Worm (Caenorhabditis elegans): ENCODE measurements around the gene glb-4.
A peak's percentile ranks its signal among the peaks of the same experiment; 100 is the strongest.

Gene glb-4

DNA sequence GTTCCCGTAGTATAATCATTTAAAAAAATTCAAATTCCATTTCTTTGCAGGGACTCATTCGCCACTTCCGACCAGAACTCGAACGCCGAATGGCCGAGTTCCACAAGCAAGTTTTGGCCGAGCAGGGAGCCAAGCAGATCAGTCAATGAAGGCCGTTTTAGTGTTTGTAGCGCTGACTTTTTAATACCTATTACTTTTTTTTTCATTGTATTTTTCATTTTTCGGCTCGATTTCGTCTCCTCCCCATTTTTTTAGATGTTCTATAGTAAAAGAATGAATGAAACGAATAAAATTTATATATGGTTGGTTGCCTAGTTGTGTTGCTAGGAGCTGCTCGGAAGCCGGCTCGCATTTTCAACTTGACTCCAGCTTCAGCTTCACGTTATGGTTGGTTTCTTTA lies 11.2 kb downstream of the glb-4 start, which contains the start of gene C09H10.4:
Gene C09H10.4 (plus strand): TSS at position 301 of the 400 bp plus-strand sequence.
- no peak for TF ChIP-seq sptf-1 (tag; optimal IDR thresholded peaks at IDR 0.05)
- TF ChIP-seq nhr-76 (tag; optimal IDR thresholded peaks at IDR 0.05) = no peak
- TF ChIP-seq lsy-2 (tag; optimal IDR thresholded peaks at IDR 0.05) = no peak
- no peak for TF ChIP-seq elt-1 (tag; optimal IDR thresholded peaks at IDR 0.05; ENCODE audit: borderline replicate concordance, insufficient read depth)
- no peak for TF ChIP-seq ham-2 (GFP tag; optimal IDR thresholded peaks at IDR 0.05)
- no peak for TF ChIP-seq ceh-43 (GFP tag; optimal IDR thresholded peaks at IDR 0.05)
- no peak for TF ChIP-seq elt-3 (tag; optimal IDR thresholded peaks at IDR 0.05)
- no peak for TF ChIP-seq mls-2 (tag; optimal IDR thresholded peaks at IDR 0.05)
- TF ChIP-seq unc-62 (GFP tag; optimal IDR thresholded peaks at IDR 0.05) = no peak
- no peak for TF ChIP-seq nhr-28 (tag; optimal IDR thresholded peaks at IDR 0.05)
- TF ChIP-seq nhr-2 (tag; optimal IDR thresholded peaks at IDR 0.05) = no peak
- no peak for TF ChIP-seq lin-32 (GFP tag; optimal IDR thresholded peaks at IDR 0.05)
- TF ChIP-seq hlh-1 (tag; optimal IDR thresholded peaks at IDR 0.05) = no peak
- no peak for TF ChIP-seq unc-39 (tag; optimal IDR thresholded peaks at IDR 0.05)
- TF ChIP-seq pha-4 (tag; optimal IDR thresholded peaks at IDR 0.05) = no peak
- TF ChIP-seq ces-1 (GFP tag; optimal IDR thresholded peaks at IDR 0.05) = no peak
- TF ChIP-seq nhr-237 (tag; optimal IDR thresholded peaks at IDR 0.05) = no peak
- no peak for TF ChIP-seq tbx-8 (GFP tag; optimal IDR thresholded peaks at IDR 0.05)
- TF ChIP-seq flh-1 (GFP tag; optimal IDR thresholded peaks at IDR 0.05) = no peak

DNA sequence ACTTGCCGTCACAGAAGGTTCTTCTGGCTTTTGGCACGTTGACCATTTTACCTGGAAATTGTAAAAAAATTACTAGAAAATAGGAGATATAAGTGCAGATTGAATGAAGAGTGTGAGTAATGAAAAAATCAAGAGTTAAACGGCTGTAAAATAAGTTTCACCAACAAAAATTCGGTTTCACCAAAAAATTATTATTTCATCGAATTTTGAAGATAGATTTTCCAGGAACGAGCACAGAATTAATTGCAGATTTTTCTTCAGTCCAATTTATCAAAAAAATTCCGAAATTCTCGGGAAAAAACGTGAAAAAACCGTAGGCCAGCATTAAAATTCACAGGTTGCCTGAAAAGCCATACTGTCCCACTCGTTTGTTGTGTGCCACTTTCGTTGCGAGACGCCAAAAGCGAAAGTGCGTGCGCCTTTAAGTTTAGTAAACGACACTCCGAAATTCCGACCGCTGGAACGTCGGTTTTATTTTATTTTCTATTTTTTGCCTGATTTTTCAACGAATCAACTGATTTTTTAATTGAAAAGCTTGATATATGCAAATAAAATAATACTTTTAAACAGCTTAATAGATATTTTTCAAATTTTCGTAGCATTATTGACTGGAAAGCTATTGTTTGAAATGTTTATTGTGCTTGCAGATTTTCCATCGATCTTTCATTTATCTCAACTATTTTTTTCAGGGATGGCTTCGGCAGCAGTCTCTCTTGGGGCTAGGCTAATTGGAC lies 13.7 kb downstream of the glb-4 start, which contains the start of the genes rpl-36.A and nuo-1:
Gene rpl-36.A (minus strand): TSS at position 51 of the 734 bp plus-strand sequence.
Gene nuo-1 (plus strand): TSS at position 684 of the 734 bp plus-strand sequence.
- TF ChIP-seq pha-4 (tag; optimal IDR thresholded peaks at IDR 0.05) = peak; percentile 73
- TF ChIP-seq bed-3 (GFP tag; optimal IDR thresholded peaks at IDR 0.05) = no peak
- peak; percentile 53 for TF ChIP-seq ces-1 (GFP tag; optimal IDR thresholded peaks at IDR 0.05)
- TF ChIP-seq mep-1 (tag; optimal IDR thresholded peaks at IDR 0.05) = peak; percentile 93
- no peak for TF ChIP-seq ztf-11 (tag; optimal IDR thresholded peaks at IDR 0.05)
- TF ChIP-seq unc-39 (tag; optimal IDR thresholded peaks at IDR 0.05) = no peak
- peak; percentile 4 for TF ChIP-seq drap-1 (GFP tag; optimal IDR thresholded peaks at IDR 0.05)
- no peak for TF ChIP-seq cnd-1 (tag; optimal IDR thresholded peaks at IDR 0.05)
- no peak for TF ChIP-seq snpc-4 (tag; optimal IDR thresholded peaks at IDR 0.05)
- TF ChIP-seq lin-13 (tag; optimal IDR thresholded peaks at IDR 0.05) = peak; percentile 76
- TF ChIP-seq elt-3 (tag; optimal IDR thresholded peaks at IDR 0.05) = no peak
- no peak for TF ChIP-seq lin-32 (GFP tag; optimal IDR thresholded peaks at IDR 0.05)
- TF ChIP-seq nhr-237 (tag; optimal IDR thresholded peaks at IDR 0.05) = peak; percentile 94
- no peak for TF ChIP-seq mls-2 (tag; optimal IDR thresholded peaks at IDR 0.05)
- no peak for TF ChIP-seq ceh-43 (GFP tag; optimal IDR thresholded peaks at IDR 0.05)
- TF ChIP-seq lsy-2 (tag; optimal IDR thresholded peaks at IDR 0.05) = peak; percentile 98
- TF ChIP-seq blmp-1 (tag; optimal IDR thresholded peaks at IDR 0.05) = peak; percentile 89
- TF ChIP-seq nhr-28 (tag; optimal IDR thresholded peaks at IDR 0.05) = no peak
- TF ChIP-seq hlh-1 (tag; optimal IDR thresholded peaks at IDR 0.05) = peak; percentile 55
- no peak for TF ChIP-seq sem-2 (GFP tag; optimal IDR thresholded peaks at IDR 0.05)
- peak; percentile 44 for TF ChIP-seq ceh-39 (tag; optimal IDR thresholded peaks at IDR 0.05)
- TF ChIP-seq ceh-83 (GFP tag; optimal IDR thresholded peaks at IDR 0.05) = no peak
- no peak for TF ChIP-seq tbx-8 (GFP tag; optimal IDR thresholded peaks at IDR 0.05)
- no peak for TF ChIP-seq elt-1 (tag; optimal IDR thresholded peaks at IDR 0.05; ENCODE audit: borderline replicate concordance, insufficient read depth)
- TF ChIP-seq mab-5 (tag; optimal IDR thresholded peaks at IDR 0.05) = no peak
- TF ChIP-seq unc-62 (GFP tag; optimal IDR thresholded peaks at IDR 0.05) = peak; percentile 34
- no peak for TF ChIP-seq zip-8 (tag; optimal IDR thresholded peaks at IDR 0.05)
- TF ChIP-seq unc-120 (tag; optimal IDR thresholded peaks at IDR 0.05; ENCODE audit: poor library complexity, severe bottlenecking) = peak; percentile 80
- peak; percentile 1 for TF ChIP-seq ham-2 (GFP tag; optimal IDR thresholded peaks at IDR 0.05)
- no peak for TF ChIP-seq nhr-76 (tag; optimal IDR thresholded peaks at IDR 0.05)
- TF ChIP-seq nhr-12 (tag; optimal IDR thresholded peaks at IDR 0.05) = no peak
- no peak for TF ChIP-seq nhr-2 (tag; optimal IDR thresholded peaks at IDR 0.05)
- peak; percentile 50 for TF ChIP-seq sptf-1 (tag; optimal IDR thresholded peaks at IDR 0.05)
- no peak for TF ChIP-seq M03D4.4 (tag; optimal IDR thresholded peaks at IDR 0.05)
- TF ChIP-seq flh-1 (GFP tag; optimal IDR thresholded peaks at IDR 0.05) = no peak

DNA sequence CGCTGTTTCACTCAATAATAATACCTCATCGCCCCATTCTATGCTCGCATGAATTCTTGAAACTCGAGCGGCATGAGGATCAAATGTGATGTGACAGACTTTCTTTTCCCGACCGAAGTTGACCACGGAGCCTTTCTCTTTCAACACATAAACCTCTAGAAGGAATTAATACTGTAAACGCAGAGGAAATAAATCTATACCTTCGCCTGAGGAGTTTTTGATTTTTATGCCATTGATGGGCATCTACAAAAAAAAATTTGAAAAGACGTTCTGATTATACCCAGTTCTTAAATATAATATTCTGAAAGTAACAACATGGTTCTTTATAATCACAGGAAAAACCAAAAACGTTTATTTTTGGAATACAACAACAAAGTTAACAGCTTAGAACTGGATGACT lies 14.8 kb downstream of the glb-4 start, which contains the start of gene nbs-1:
Gene nbs-1 (minus strand): TSS at position 246 of the 400 bp plus-strand sequence.
- no peak for TF ChIP-seq ceh-83 (GFP tag; optimal IDR thresholded peaks at IDR 0.05)
- TF ChIP-seq pha-4 (tag; optimal IDR thresholded peaks at IDR 0.05) = no peak
- TF ChIP-seq lsy-2 (tag; optimal IDR thresholded peaks at IDR 0.05) = no peak
- TF ChIP-seq elt-3 (tag; optimal IDR thresholded peaks at IDR 0.05) = no peak
- TF ChIP-seq ces-1 (GFP tag; optimal IDR thresholded peaks at IDR 0.05) = no peak

Measured in whole organism, mixed stage, embryonic.